Worm (Caenorhabditis elegans) whole organism, L1 larva: ENCODE results near the gene F10E9.1.

Source experiments
- ceh-8 ChIP-seq: fragments of 200-800 bp; sonication (Bioruptor generic); optimal IDR thresholded peaks from 2 replicates; lab custom pipeline; 2018; ENCODE audit warnings: mild to moderate bottlenecking, missing genetic modification characterization, moderate library complexity, missing compliant biosample characterization
- ceh-82 ChIP-seq, 3 experiments: fragments of 150-350 bp in 1 of 3; sonication (generic microtip) in 2 of 3; optimal IDR thresholded peaks; 2 replicates each; lab custom pipeline; 2014 to 2017; ENCODE audit warnings: missing biosample characterization in 3 of 3, missing genetic modification characterization in 3 of 3
- dpl-1 ChIP-seq, 3 experiments: fragments of 150-350 bp in 2 of 3; sonication (generic microtip) in 1 of 3; optimal IDR thresholded peaks; 2 replicates each; lab custom pipeline; 2014 to 2017; ENCODE audit warnings: missing biosample characterization in 3 of 3, missing genetic modification characterization in 3 of 3, missing genetic modification reagents in 3 of 3
- efl-1 ChIP-seq, 4 experiments: fragments of 150-350 bp; optimal IDR thresholded peaks in 3 of 4; peaks in 1 of 4; 1 replicate in 1 of 4; 2 replicates in 3 of 4; lab custom pipeline; 2014; ENCODE audit warnings: missing biosample characterization in 2 of 4, missing genetic modification characterization in 2 of 4, missing genetic modification reagents in 2 of 4
- mab-9 ChIP-seq: fragments of 200-800 bp; sonication (Bioruptor generic); IDR thresholded peaks from 2 replicates; pipeline ENCODE4 v1.3.6; 2022; ENCODE audit warnings: missing genetic modification reagents, missing genetic modification characterization, missing compliant biosample characterization
- unc-62 ChIP-seq: fragments of 150-350 bp; optimal IDR thresholded peaks from 2 replicates; lab custom pipeline; 2014; ENCODE audit warnings: missing biosample characterization, missing genetic modification reagents, missing genetic modification characterization
- vab-15 ChIP-seq: sonication (generic microtip); optimal IDR thresholded peaks from 2 replicates; lab custom pipeline; 2017; ENCODE audit warnings: missing genotype, mild to moderate bottlenecking, missing genetic modification characterization, missing compliant biosample characterization

DNA sequence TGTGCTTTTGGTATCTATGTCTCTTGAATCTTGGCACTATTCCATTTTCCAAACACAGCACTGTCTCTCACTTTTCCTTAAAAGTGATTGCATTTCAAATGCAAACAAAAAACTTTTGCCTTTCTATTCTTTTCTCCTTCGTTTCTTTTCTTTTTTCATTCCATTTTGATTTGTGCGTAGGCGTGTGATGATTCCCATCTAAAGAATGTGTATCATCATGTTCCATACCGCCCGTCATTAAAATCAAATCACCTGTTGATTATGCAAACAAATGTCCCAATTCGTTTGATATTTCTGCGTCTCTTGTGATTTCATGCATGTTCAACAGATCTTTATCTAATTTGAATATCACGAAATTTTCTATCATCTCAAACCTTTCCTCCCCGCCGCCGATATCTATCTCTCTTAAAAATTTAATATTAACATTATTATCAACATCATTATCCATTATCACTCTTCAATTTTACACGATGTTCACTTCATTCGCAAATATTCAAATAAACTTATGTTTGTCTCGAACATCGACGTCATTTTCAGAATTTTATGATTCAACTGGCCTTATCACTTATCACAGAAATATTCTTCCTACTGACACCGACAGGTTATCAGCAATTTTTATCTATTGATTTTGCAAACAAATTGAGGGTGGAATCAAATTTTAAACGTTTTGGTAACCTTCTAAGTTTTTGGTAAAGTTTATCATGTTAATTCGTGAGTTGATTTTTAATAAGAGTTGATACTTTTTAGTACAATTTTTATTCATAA, 31.5 kb upstream of the F10E9.1 start:
- TF ChIP-seq ceh-82 (tag; optimal IDR thresholded peaks at IDR 0.05; lab: Kevin White, UChicago) (no peak), vab-15 (tag; lab: Kevin White, UChicago) (no peak), dpl-1 (GFP tag; optimal IDR thresholded peaks at IDR 0.05; lab: Kevin White, UChicago) (no peak), ceh-8 (GFP tag; lab: Kevin White, UChicago) (no peak), efl-1 (optimal IDR thresholded peaks at IDR 0.05; lab: Kevin White, UChicago) (no peak), efl-1 (GFP tag; optimal IDR thresholded peaks at IDR 0.05 in 1 of 2; lab: Kevin White, UChicago) (peak in 1 of 2 experiments; percentile 41), mab-9 (GFP tag; lab: Robert Waterston, UW) (no peak), unc-62 (GFP tag; lab: Kevin White, UChicago) (no peak)
